Worm (Caenorhabditis elegans): ENCODE data around the gene K05F6.14.
"Not testable (repeated sequence)": the region's sequence is repeated elsewhere in the genome, so short reads cannot be mapped to it uniquely, and the experiment has no call there.

Gene K05F6.14

DNA sequence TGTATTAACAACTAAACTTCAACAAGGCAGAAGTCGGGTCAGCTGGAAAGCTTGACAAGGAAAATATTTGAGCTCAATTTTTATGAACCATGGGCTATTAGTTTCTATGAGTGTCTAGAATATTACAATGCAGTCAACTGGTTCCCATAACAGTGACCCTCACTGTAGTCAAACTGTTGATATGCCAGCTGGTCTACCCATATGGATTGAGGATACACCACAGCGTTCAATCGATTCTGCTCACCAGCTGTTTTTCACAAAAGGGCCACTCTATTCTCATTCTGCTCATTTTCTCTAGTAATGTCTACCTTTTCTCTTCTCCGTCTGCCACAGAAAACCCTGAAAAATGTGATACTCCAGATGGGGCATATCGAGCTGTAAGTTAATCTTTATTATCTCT, 24.6 kb upstream of the K05F6.14 start, which contains the start of gene fbxb-42:
Gene fbxb-42 (plus strand): TSS at position 301 of the 400 bp plus-strand sequence.
- no peak for TF ChIP-seq mes-4 (tag; optimal IDR thresholded peaks at IDR 0.05)
- no peak for TF ChIP-seq snpc-1.3 (tag; optimal IDR thresholded peaks at IDR 0.05; ENCODE audit: insufficient read depth)
- TF ChIP-seq somi-1 (GFP tag; optimal IDR thresholded peaks at IDR 0.05) = no peak
- no peak for TF ChIP-seq hlh-12 (tag; optimal IDR thresholded peaks at IDR 0.05)
- TF ChIP-seq snpc-4 (GFP tag; optimal IDR thresholded peaks at IDR 0.05) = no peak
- no peak for TF ChIP-seq snpc-4 (tag; optimal IDR thresholded peaks at IDR 0.05)
- TF ChIP-seq K12H6.12 (tag; optimal IDR thresholded peaks at IDR 0.05) = no peak
- no peak for TF ChIP-seq rec-8 (tag; optimal IDR thresholded peaks at IDR 0.05)
- no peak for TF ChIP-seq ZK185.1 (tag; optimal IDR thresholded peaks at IDR 0.05; ENCODE audit: poor library complexity, severe bottlenecking)
- no peak for TF ChIP-seq nfyb-1 (GFP tag; IDR thresholded peaks at IDR 0.05)
- no peak for TF ChIP-seq mcd-1 (GFP tag; IDR thresholded peaks at IDR 0.05)
- TF ChIP-seq zim-3 (tag; optimal IDR thresholded peaks at IDR 0.05) = no peak

DNA sequence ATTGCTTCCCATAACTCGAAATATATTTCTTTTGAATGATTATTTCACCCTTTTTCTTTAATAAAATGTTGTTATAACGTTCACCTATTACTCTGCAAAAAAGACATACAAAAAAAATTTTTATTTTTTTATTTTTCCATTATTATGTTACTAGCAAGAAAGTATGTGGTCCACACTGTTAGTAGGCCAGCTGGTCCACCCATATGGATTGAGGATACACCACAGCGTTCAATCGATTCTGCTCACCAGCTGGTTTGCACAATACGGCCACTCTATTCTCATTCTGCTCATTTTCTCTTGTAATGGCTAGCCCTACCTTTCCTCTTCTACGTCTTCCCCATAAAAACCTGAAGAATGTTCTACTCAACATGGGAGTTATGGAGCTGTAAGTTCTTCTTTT, 23.4 kb upstream of the K05F6.14 start, which contains the start of gene fbxb-44:
Gene fbxb-44 (plus strand): TSS at position 301 of the 400 bp plus-strand sequence.
- TF ChIP-seq F23B12.7 (tag; optimal IDR thresholded peaks at IDR 0.05; ENCODE audit: insufficient read depth) (no peak), nhr-179 (tag; optimal IDR thresholded peaks at IDR 0.05) (no peak), Y53F4B.3 (GFP tag; IDR thresholded peaks at IDR 0.05) (no peak), aptf-2 (GFP tag; conservative IDR thresholded peaks at IDR 0.05) (no peak), mxl-1 (tag; optimal IDR thresholded peaks at IDR 0.05) (no peak), F37B4.10 (GFP tag; IDR thresholded peaks at IDR 0.05) (no peak), B0336.3 (GFP tag; IDR thresholded peaks at IDR 0.05) (no peak), let-607 (tag; optimal IDR thresholded peaks at IDR 0.05) (no peak), sea-2 (GFP tag; IDR thresholded peaks at IDR 0.05) (no peak), mel-28 (tag; optimal IDR thresholded peaks at IDR 0.05; ENCODE audit: borderline replicate concordance) (no peak), ztf-26 (tag; optimal IDR thresholded peaks at IDR 0.05) (no peak), nhr-27 (tag; optimal IDR thresholded peaks at IDR 0.05) (no peak)

DNA sequence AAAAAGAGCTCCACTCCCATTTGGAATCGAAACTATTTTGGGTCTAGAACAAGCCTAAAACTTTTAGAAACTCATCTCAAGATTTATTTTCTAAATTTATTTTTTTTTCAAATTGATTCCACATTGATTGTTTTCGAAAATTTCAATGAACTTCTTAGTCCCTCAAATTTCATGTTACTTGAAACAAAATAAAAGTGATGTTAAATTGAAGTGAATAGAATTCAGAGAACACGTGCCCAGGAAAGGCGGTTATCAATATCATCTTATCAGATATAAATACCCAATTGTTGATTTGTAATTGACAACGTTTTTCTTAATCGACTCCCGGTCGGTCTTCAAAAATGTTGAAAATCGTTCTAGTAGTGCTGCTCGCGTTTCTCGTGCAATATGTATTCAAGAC, 21.3 kb upstream of the K05F6.14 start, which contains the start of gene poml-4:
Gene poml-4 (plus strand): TSS at position 301 of the 400 bp plus-strand sequence.
- TF ChIP-seq nhr-80 (tag; optimal IDR thresholded peaks at IDR 0.05); tbx-9 (tag; optimal IDR thresholded peaks at IDR 0.05; ENCODE audit: borderline replicate concordance); zfh-2 (GFP tag; conservative IDR thresholded peaks at IDR 0.05): not testable (repeated sequence)

DNA sequence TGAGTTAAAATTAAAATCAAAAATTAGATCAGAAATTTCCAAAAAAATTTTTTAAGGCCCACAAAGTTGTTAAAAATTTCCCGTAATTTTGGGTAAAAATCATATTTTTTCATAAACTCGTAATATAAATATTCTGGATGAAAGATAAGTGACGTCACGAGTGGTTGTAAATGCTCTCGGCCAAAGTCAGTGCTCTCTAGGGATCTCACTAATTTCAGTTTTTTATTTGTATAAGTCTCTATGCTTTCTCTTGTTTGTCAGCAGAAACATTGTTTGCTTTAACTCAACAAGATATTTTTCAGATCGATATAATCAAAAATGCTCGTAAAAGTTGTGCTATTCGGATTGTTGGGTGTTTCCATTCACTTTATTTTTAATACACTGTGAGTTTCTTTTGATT, 18.8 kb upstream of the K05F6.14 start, which contains the start of gene K05F6.4:
Gene K05F6.4 (plus strand): TSS at position 301 of the 400 bp plus-strand sequence.
- not testable (repeated sequence) for TF ChIP-seq gei-17 (GFP tag; optimal IDR thresholded peaks at IDR 0.05); ztf-6 (GFP tag; IDR thresholded peaks at IDR 0.05); attf-5 (GFP tag; optimal IDR thresholded peaks at IDR 0.05)

DNA sequence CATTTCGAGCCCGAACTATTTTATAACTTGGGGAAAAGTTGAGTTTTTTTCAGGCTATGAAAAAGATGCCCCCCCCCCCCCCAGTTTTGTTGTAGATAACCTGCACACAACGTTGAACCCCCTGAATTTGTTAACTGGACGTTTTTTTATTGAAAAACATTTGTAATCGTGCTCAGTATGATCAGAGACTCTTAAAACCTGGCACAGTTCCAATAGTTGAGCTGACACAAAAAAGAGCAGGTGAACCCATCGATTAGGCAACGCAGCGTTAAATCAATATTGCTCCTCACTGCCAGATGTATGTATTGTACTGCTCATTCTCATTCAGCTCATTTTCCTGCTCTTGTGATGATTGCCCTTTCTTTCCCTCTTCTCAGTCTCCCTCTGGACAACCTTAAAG, 16.3 kb upstream of the K05F6.14 start, which contains the start of gene K05F6.12:
Gene K05F6.12 (plus strand): TSS at position 301 of the 400 bp plus-strand sequence.
- no peak for TF ChIP-seq cebp-2 (GFP tag; IDR thresholded peaks at IDR 0.05)
- TF ChIP-seq F33H1.4 (GFP tag; IDR thresholded peaks at IDR 0.05) = no peak
- TF ChIP-seq Y53F4B.3 (GFP tag; IDR thresholded peaks at IDR 0.05) = no peak
- TF ChIP-seq B0035.1 (tag; optimal IDR thresholded peaks at IDR 0.05) = no peak
- TF ChIP-seq F37B4.10 (GFP tag; IDR thresholded peaks at IDR 0.05) = no peak
- no peak for TF ChIP-seq zfh-2 (GFP tag; conservative IDR thresholded peaks at IDR 0.05)
- no peak for TF ChIP-seq F49E8.2 (tag; optimal IDR thresholded peaks at IDR 0.05; ENCODE audit: insufficient read depth)
- TF ChIP-seq attf-3 (GFP tag; conservative IDR thresholded peaks at IDR 0.05) = no peak
- TF ChIP-seq tbx-9 (tag; optimal IDR thresholded peaks at IDR 0.05; ENCODE audit: borderline replicate concordance) = no peak
- TF ChIP-seq hlh-26 (GFP tag; conservative IDR thresholded peaks at IDR 0.05) = no peak
- no peak for TF ChIP-seq hmg-20 (GFP tag; IDR thresholded peaks at IDR 0.05)
- no peak for TF ChIP-seq ztf-6 (GFP tag; IDR thresholded peaks at IDR 0.05)
- TF ChIP-seq ztf-26 (tag; optimal IDR thresholded peaks at IDR 0.05) = no peak
- no peak for TF ChIP-seq ceh-27 (GFP tag; optimal IDR thresholded peaks at IDR 0.05)
- no peak for TF ChIP-seq bed-2 (GFP tag; IDR thresholded peaks at IDR 0.05)
- TF ChIP-seq efl-1 (GFP tag; optimal IDR thresholded peaks at IDR 0.05) = no peak
- no peak for TF ChIP-seq rec-8 (tag; optimal IDR thresholded peaks at IDR 0.05)
- no peak for TF ChIP-seq mxl-1 (tag; optimal IDR thresholded peaks at IDR 0.05)
- TF ChIP-seq K11D2.4 (GFP tag; IDR thresholded peaks at IDR 0.05) = no peak

Data from whole organism, young adult.